Worm (Caenorhabditis elegans) whole organism, L3 larva: ENCODE results near the gene fib-1.

Experiments
- aly-2 ChIP-seq: fragments of 150-350 bp; optimal IDR thresholded peaks from 2 replicates; lab custom pipeline; 2014; ENCODE audit warnings: missing biosample characterization, missing genetic modification characterization
- ceh-16 ChIP-seq: sonication (generic microtip); optimal IDR thresholded peaks from 2 replicates; lab custom pipeline; 2017; ENCODE audit warnings: missing biosample characterization, missing genetic modification characterization
- ceh-82 ChIP-seq: fragments of 150-350 bp; optimal IDR thresholded peaks from 2 replicates; lab custom pipeline; 2014; ENCODE audit warnings: missing biosample characterization, missing genetic modification characterization
- elt-1 ChIP-seq: fragments of 150-350 bp; optimal IDR thresholded peaks from 2 replicates; lab custom pipeline; 2014; ENCODE audit warnings: missing biosample characterization, missing genetic modification characterization
- elt-2 ChIP-seq: sonication (generic microtip); optimal IDR thresholded peaks from 2 replicates; lab custom pipeline; 2016; ENCODE audit warnings: missing genetic modification reagents, mild to moderate bottlenecking, missing genetic modification characterization, missing compliant biosample characterization
- fos-1 ChIP-seq: fragments of 150-350 bp; optimal IDR thresholded peaks from 2 replicates; lab custom pipeline; 2014; ENCODE audit warnings: missing biosample characterization, missing genetic modification characterization
- mdl-1 ChIP-seq: fragments of 150-350 bp; optimal IDR thresholded peaks from 2 replicates; lab custom pipeline; 2014; ENCODE audit warnings: missing biosample characterization, missing genetic modification characterization
- nhr-237 ChIP-seq: fragments of 150-350 bp; optimal IDR thresholded peaks from 2 replicates; lab custom pipeline; 2014; ENCODE audit warnings: missing biosample characterization, missing genetic modification characterization
- nhr-77 ChIP-seq: fragments of 150-350 bp; optimal IDR thresholded peaks from 2 replicates; lab custom pipeline; 2014; ENCODE audit warnings: missing biosample characterization, missing genetic modification characterization
- pha-4 ChIP-seq: fragments of 150-350 bp; optimal IDR thresholded peaks from 2 replicates; lab custom pipeline; 2014; ENCODE audit warnings: missing biosample characterization, missing genetic modification reagents, missing genetic modification characterization
- unc-62 ChIP-seq: fragments of 150-350 bp; sonication (generic microtip); optimal IDR thresholded peaks from 4 replicates; lab custom pipeline; 2014; ENCODE audit warnings: missing biosample characterization, missing genetic modification reagents, missing genetic modification characterization
- ztf-11 ChIP-seq: fragments of 150-350 bp; optimal IDR thresholded peaks from 2 replicates; lab custom pipeline; 2014; ENCODE audit warnings: missing biosample characterization, missing genetic modification characterization

DNA sequence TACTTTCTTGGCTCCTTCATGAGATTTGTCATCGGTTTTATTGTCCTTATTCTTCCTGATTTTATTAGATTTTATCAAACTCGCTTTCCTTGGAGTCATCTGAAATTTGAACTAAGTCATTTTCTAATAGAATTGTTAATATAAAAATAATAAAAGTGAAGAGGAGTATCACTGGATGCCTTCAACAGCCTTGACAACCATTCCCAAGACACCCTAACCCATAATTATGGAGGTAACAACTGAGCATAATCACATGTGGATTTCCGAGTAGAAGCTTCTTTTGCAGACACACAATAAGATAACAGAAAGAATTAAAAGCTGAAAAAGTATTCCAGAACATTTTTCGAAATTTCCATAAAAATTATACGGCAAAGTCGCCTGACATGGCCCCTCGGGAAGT lies 46.3 kb downstream of the fib-1 start, which contains the start of gene F02D8.9:
- TF ChIP-seq fos-1 (tag; lab: Kevin White, UChicago) (no peak), mdl-1 (tag; lab: Kevin White, UChicago) (no peak), ztf-11 (no peak), pha-4 (tag; lab: Kevin White, UChicago) (no peak), elt-2 (tag; lab: Kevin White, UChicago) (no peak), ceh-16 (tag; lab: Kevin White, UChicago) (no peak), ceh-82 (tag; lab: Kevin White, UChicago) (no peak), unc-62 (no peak), elt-1 (tag; lab: Kevin White, UChicago) (no peak), aly-2 (tag; lab: Kevin White, UChicago) (no peak), nhr-77 (tag; lab: Kevin White, UChicago) (no peak), nhr-237 (tag; lab: Kevin White, UChicago) (no peak)
